Fruit fly (Drosophila melanogaster) whole organism, embryonic: ENCODE data around the gene CG8149.
A peak's percentile ranks its signal among the peaks of the same experiment; 100 is the strongest.

Source experiments
- Adf1 ChIP-seq: fragments of 200-800 bp; sonication (Bioruptor generic); IDR thresholded peaks from 2 replicates; pipeline ENCODE4 v1.3.6; 2022; ENCODE audit warnings: missing biosample characterization, missing genetic modification characterization
- Antp ChIP-seq: fragments of 200-800 bp; sonication (Bioruptor generic); optimal IDR thresholded peaks from 3 replicates; lab custom pipeline; 2016; ENCODE audit warnings: missing biosample characterization, missing genetic modification characterization
- Awh ChIP-seq: fragments of 200-800 bp; sonication (Bioruptor generic); IDR thresholded peaks from 2 replicates; pipeline ENCODE4, ENCODE4 v1.3.6; 2022; ENCODE audit warnings: missing biosample characterization, missing genetic modification characterization
- CG10209 ChIP-seq: fragments of 200-800 bp; sonication (Bioruptor generic); optimal IDR thresholded peaks from 3 replicates; lab custom pipeline; 2017; ENCODE audit warnings: missing biosample characterization, mild to moderate bottlenecking, missing genetic modification characterization, missing genetic modification reagents
- CG10543 ChIP-seq: fragments of 200-800 bp; sonication (Bioruptor generic); optimal IDR thresholded peaks from 3 replicates; lab custom pipeline; 2017; ENCODE audit warnings: missing biosample characterization, mild to moderate bottlenecking, missing genetic modification characterization, moderate library complexity
- CG10979 ChIP-seq: fragments of 200-800 bp; sonication (Bioruptor generic); optimal IDR thresholded peaks from 2 replicates; lab custom pipeline; 2018; ENCODE audit warnings: missing biosample characterization, mild to moderate bottlenecking, missing genetic modification characterization, moderate library complexity
- CG11398 ChIP-seq: fragments of 200-800 bp; sonication (Bioruptor generic); optimal IDR thresholded peaks from 2 replicates; lab custom pipeline; 2016; ENCODE audit warnings: missing biosample characterization, missing genetic modification characterization
- CG12071 ChIP-seq: fragments of 200-800 bp; sonication (Bioruptor generic); optimal IDR thresholded peaks from 3 replicates; lab custom pipeline; 2018; ENCODE audit warnings: missing biosample characterization, mild to moderate bottlenecking, missing genetic modification characterization
- CG13775 ChIP-seq: fragments of 200-800 bp; sonication (Bioruptor generic); optimal IDR thresholded peaks from 3 replicates; lab custom pipeline; 2017; ENCODE audit warnings: missing biosample characterization, mild to moderate bottlenecking, missing genetic modification characterization
- CG13894 ChIP-seq: fragments of 200-800 bp; sonication (Bioruptor generic); optimal IDR thresholded peaks from 3 replicates; lab custom pipeline; 2018; ENCODE audit warnings: missing biosample characterization, mild to moderate bottlenecking, missing genetic modification characterization, moderate library complexity
- CG16779 ChIP-seq: fragments of 200-800 bp; sonication (Bioruptor generic); IDR thresholded peaks from 2 replicates; pipeline ENCODE4 v1.3.6; 2022; ENCODE audit warnings: missing biosample characterization, missing genetic modification characterization
- CG16863 ChIP-seq: fragments of 200-800 bp; sonication (Bioruptor generic); optimal IDR thresholded peaks from 3 replicates; lab custom pipeline; 2016; ENCODE audit warnings: missing biosample characterization, missing genetic modification characterization
- CG1832 ChIP-seq: fragments of 200-800 bp; sonication (Bioruptor generic); optimal IDR thresholded peaks from 2 replicates; lab custom pipeline; 2017; ENCODE audit warnings: missing biosample characterization, mild to moderate bottlenecking, missing genetic modification characterization, inconsistent platforms
- CG18599 ChIP-seq: fragments of 200-800 bp; sonication (Bioruptor generic); optimal IDR thresholded peaks from 3 replicates; lab custom pipeline; 2017; ENCODE audit warnings: missing biosample characterization, missing genetic modification characterization, mild to moderate bottlenecking, moderate library complexity, missing genetic modification reagents
- CG30431 ChIP-seq: fragments of 200-800 bp; sonication (Bioruptor generic); optimal IDR thresholded peaks from 2 replicates; lab custom pipeline; 2017; ENCODE audit warnings: missing biosample characterization, missing genetic modification characterization
- CG32532 ChIP-seq: fragments of 200-800 bp; sonication (Bioruptor generic); IDR thresholded peaks from 2 replicates; pipeline ENCODE4 v1.3.6; 2022; ENCODE audit warnings: missing biosample characterization, missing genetic modification characterization
- CG6689 ChIP-seq: fragments of 200-800 bp; sonication (Bioruptor generic); IDR thresholded peaks from 2 replicates; pipeline ENCODE4 v1.3.6; 2022; ENCODE audit warnings: missing biosample characterization, missing genetic modification characterization
- CG9609 ChIP-seq: fragments of 200-800 bp; sonication (Bioruptor generic); optimal IDR thresholded peaks from 3 replicates; lab custom pipeline; 2016; ENCODE audit warnings: missing biosample characterization, missing genetic modification characterization
- CG9932 ChIP-seq: fragments of 200-800 bp; sonication (Bioruptor generic); IDR thresholded peaks from 2 replicates; pipeline ENCODE4 v1.3.6; 2022; ENCODE audit warnings: missing biosample characterization, missing genetic modification characterization
- CkIIα-i1 ChIP-seq: fragments of 200-800 bp; sonication (Bioruptor generic); IDR thresholded peaks from 2 replicates; pipeline ENCODE4 v1.3.6; 2022; ENCODE audit warnings: missing biosample characterization, missing genetic modification characterization
- Deaf1 ChIP-seq: fragments of 200-800 bp; optimal IDR thresholded peaks from 3 replicates; lab custom pipeline; 2019; ENCODE audit warnings: missing biosample characterization, mild to moderate bottlenecking, missing genetic modification characterization, moderate library complexity
- Fer1 ChIP-seq: fragments of 200-800 bp; sonication (Bioruptor generic); optimal IDR thresholded peaks from 2 replicates; lab custom pipeline; 2017; ENCODE audit warnings: missing biosample characterization, mild to moderate bottlenecking, missing genetic modification characterization
- Hey ChIP-seq: fragments of 200-800 bp; sonication (Bioruptor generic); optimal IDR thresholded peaks from 3 replicates; lab custom pipeline; 2018; ENCODE audit warnings: missing biosample characterization, mild to moderate bottlenecking, missing genetic modification characterization
- Hr51 ChIP-seq, 2 experiments: fragments of 200-800 bp; sonication (Bioruptor generic); optimal IDR thresholded peaks; 2 replicates in 1 of 2; 3 replicates in 1 of 2; lab custom pipeline; 2016 to 2018; ENCODE audit warnings: missing biosample characterization in 2 of 2, missing genetic modification characterization in 2 of 2, mild to moderate bottlenecking in 1 of 2, moderate library complexity in 1 of 2
- MTF-1 ChIP-seq: fragments of 200-800 bp; sonication (Bioruptor generic); optimal IDR thresholded peaks from 2 replicates; lab custom pipeline; 2018; ENCODE audit warnings: missing biosample characterization, mild to moderate bottlenecking, missing genetic modification characterization, borderline replicate concordance
- Mad ChIP-seq: fragments of 200-800 bp; sonication (Bioruptor generic); optimal IDR thresholded peaks from 2 replicates; lab custom pipeline; 2016; ENCODE audit warnings: missing biosample characterization, missing genetic modification characterization
- Med ChIP-seq: fragments of 200-800 bp; sonication (Bioruptor generic); peaks from one replicate; lab custom pipeline; 2016; ENCODE audit warnings: missing biosample characterization, missing genetic modification characterization, mild to moderate bottlenecking, inconsistent platforms, moderate library complexity
- Mrtf ChIP-seq: fragments of 200-800 bp; sonication (Bioruptor generic); IDR thresholded peaks from 3 replicates; pipeline ENCODE4 v1.3.6; 2022; ENCODE audit warnings: missing biosample characterization, missing genetic modification characterization
- Side ChIP-seq: fragments of 200-800 bp; sonication (Bioruptor generic); optimal IDR thresholded peaks from 2 replicates; lab custom pipeline; 2016; ENCODE audit warnings: missing biosample characterization, missing genetic modification characterization
- abd-A ChIP-seq: fragments of 200-800 bp; sonication (Bioruptor generic); optimal IDR thresholded peaks from 3 replicates; lab custom pipeline; 2019; ENCODE audit warnings: missing biosample characterization, mild to moderate bottlenecking, missing genetic modification characterization, moderate library complexity
- ap ChIP-seq: fragments of 200-800 bp; sonication (Bioruptor generic); IDR thresholded peaks from 2 replicates; pipeline ENCODE4 v1.3.6; 2022; ENCODE audit warnings: missing biosample characterization, missing genetic modification characterization
- bsh ChIP-seq, 2 experiments: fragments of 200-800 bp; sonication (Bioruptor generic); optimal IDR thresholded peaks; 2 replicates each; lab custom pipeline; 2017 to 2018; ENCODE audit warnings: mild to moderate bottlenecking in 2 of 2, missing biosample characterization in 2 of 2, missing genetic modification characterization in 2 of 2, moderate library complexity in 1 of 2
- cg ChIP-seq: fragments of 200-800 bp; sonication (Bioruptor generic); optimal IDR thresholded peaks from 3 replicates; lab custom pipeline; 2019; ENCODE audit warnings: missing biosample characterization, mild to moderate bottlenecking, missing genetic modification characterization, moderate library complexity
- chinmo ChIP-seq: fragments of 200-800 bp; sonication (Bioruptor generic); IDR thresholded peaks from 4 replicates; pipeline ENCODE4 v1.3.6; 2022; ENCODE audit warnings: missing biosample characterization, missing genetic modification characterization; ENCODE audit not compliant: partially characterized antibody
- ci ChIP-seq: fragments of 200-800 bp; sonication (Bioruptor generic); IDR thresholded peaks from 3 replicates; pipeline ENCODE4 v1.3.6; 2022; ENCODE audit warnings: missing biosample characterization, missing genetic modification characterization
- crol ChIP-seq: fragments of 200-800 bp; sonication (Bioruptor generic); IDR thresholded peaks from 2 replicates; pipeline ENCODE4 v1.3.6; 2022; ENCODE audit warnings: missing biosample characterization, missing genetic modification characterization
- cwo ChIP-seq: fragments of 200-800 bp; sonication (Bioruptor generic); optimal IDR thresholded peaks from 3 replicates; lab custom pipeline; 2017; ENCODE audit warnings: missing biosample characterization, missing genetic modification characterization, mild to moderate bottlenecking, moderate library complexity, missing genetic modification reagents
- en ChIP-seq: fragments of 200-800 bp; sonication (Bioruptor generic); optimal IDR thresholded peaks from 2 replicates; lab custom pipeline; 2016; ENCODE audit warnings: missing biosample characterization, missing genetic modification characterization
- esg ChIP-seq: fragments of 200-800 bp; sonication (Bioruptor generic); conservative IDR thresholded peaks from 2 replicates; pipeline ENCODE4 v1.3.6; 2022; ENCODE audit warnings: missing biosample characterization, missing genetic modification characterization
- mirr ChIP-seq: fragments of 200-800 bp; sonication (Bioruptor generic); optimal IDR thresholded peaks from 3 replicates; lab custom pipeline; 2018; ENCODE audit warnings: missing biosample characterization, mild to moderate bottlenecking, missing genetic modification characterization
- nerfin-1 ChIP-seq: fragments of 200-800 bp; sonication (Bioruptor generic); optimal IDR thresholded peaks from 3 replicates; lab custom pipeline; 2019; ENCODE audit warnings: missing biosample characterization, mild to moderate bottlenecking, missing genetic modification characterization, moderate library complexity
- pfk ChIP-seq: fragments of 200-800 bp; sonication (Bioruptor generic); optimal IDR thresholded peaks from 2 replicates; lab custom pipeline; 2018; ENCODE audit warnings: missing biosample characterization, mild to moderate bottlenecking, missing genetic modification characterization, moderate library complexity
- phol ChIP-seq: fragments of 200-800 bp; sonication (Bioruptor generic); optimal IDR thresholded peaks from 3 replicates; lab custom pipeline; 2018; ENCODE audit warnings: missing biosample characterization, mild to moderate bottlenecking, missing genetic modification characterization, moderate library complexity
- pzg ChIP-seq: fragments of 200-800 bp; sonication (Bioruptor generic); optimal IDR thresholded peaks from 3 replicates; lab custom pipeline; 2018; ENCODE audit warnings: missing biosample characterization, mild to moderate bottlenecking, missing genetic modification characterization, moderate library complexity
- row ChIP-seq: fragments of 200-800 bp; sonication (Bioruptor generic); IDR thresholded peaks from 3 replicates; pipeline ENCODE4 v1.3.6; 2022; ENCODE audit warnings: missing biosample characterization, missing genetic modification characterization
- sna ChIP-seq: fragments of 200-800 bp; sonication (Bioruptor generic); IDR thresholded peaks from 2 replicates; pipeline ENCODE4 v1.3.6; 2022; ENCODE audit warnings: missing biosample characterization, missing genetic modification characterization; ENCODE audit not compliant: partially characterized antibody
- unpg ChIP-seq: fragments of 200-800 bp; sonication (Bioruptor generic); optimal IDR thresholded peaks from 3 replicates; lab custom pipeline; 2018; ENCODE audit warnings: missing biosample characterization, mild to moderate bottlenecking, missing genetic modification characterization, moderate library complexity
- zfh1 ChIP-seq: fragments of 200-800 bp; sonication (Bioruptor generic); IDR thresholded peaks from 3 replicates; pipeline ENCODE4 v1.3.6; 2022; ENCODE audit warnings: missing biosample characterization, missing genetic modification characterization

CG8149 gene

dm6 chr3R:9488493-9488892 is 16.0 kb upstream of the CG8149 start:
- no peak for TF ChIP-seq CG10209 (GFP tag; lab: Kevin White, UChicago)
- peak; percentile 41 for TF ChIP-seq CG13894 (tag; lab: Kevin White, UChicago)
- TF ChIP-seq Deaf1 (tag; lab: Kevin White, UChicago): peak; percentile 93
- TF ChIP-seq Mad (GFP tag; lab: Kevin White, UChicago): no peak
- TF ChIP-seq CG6689 (GFP tag; lab: Robert Waterston, UW): no peak
- TF ChIP-seq Side: no peak
- TF ChIP-seq CG13775 (GFP tag; lab: Kevin White, UChicago): no peak
- no peak for TF ChIP-seq CG9609
- no peak for TF ChIP-seq nerfin-1 (tag; lab: Kevin White, UChicago)
- TF ChIP-seq Antp (GFP tag; lab: Kevin White, UChicago): no peak
- peak; percentile 47 for TF ChIP-seq cg (GFP tag; lab: Kevin White, UChicago)
- TF ChIP-seq ap: no peak
- no peak for TF ChIP-seq en (GFP tag; lab: Kevin White, UChicago)
- TF ChIP-seq Awh (GFP tag; lab: Robert Waterston, UW): no peak
- no peak for TF ChIP-seq CkIIα-i1 (GFP tag; lab: Robert Waterston, UW)
- TF ChIP-seq pzg (GFP tag; lab: Kevin White, UChicago): no peak
- no peak for TF ChIP-seq unpg (GFP tag; lab: Kevin White, UChicago)
- TF ChIP-seq esg (GFP tag; lab: Robert Waterston, UW): no peak
- TF ChIP-seq mirr (GFP tag; lab: Kevin White, UChicago): peak; percentile 35
- no peak for TF ChIP-seq CG11398 (GFP tag; lab: Kevin White, UChicago)
- TF ChIP-seq abd-A: peak; percentile 92
- no peak for TF ChIP-seq MTF-1 (GFP tag; lab: Kevin White, UChicago)
- TF ChIP-seq chinmo: 0 out of 4 replicates have a peak, but pooled peaks have one; percentile 46

DNA sequence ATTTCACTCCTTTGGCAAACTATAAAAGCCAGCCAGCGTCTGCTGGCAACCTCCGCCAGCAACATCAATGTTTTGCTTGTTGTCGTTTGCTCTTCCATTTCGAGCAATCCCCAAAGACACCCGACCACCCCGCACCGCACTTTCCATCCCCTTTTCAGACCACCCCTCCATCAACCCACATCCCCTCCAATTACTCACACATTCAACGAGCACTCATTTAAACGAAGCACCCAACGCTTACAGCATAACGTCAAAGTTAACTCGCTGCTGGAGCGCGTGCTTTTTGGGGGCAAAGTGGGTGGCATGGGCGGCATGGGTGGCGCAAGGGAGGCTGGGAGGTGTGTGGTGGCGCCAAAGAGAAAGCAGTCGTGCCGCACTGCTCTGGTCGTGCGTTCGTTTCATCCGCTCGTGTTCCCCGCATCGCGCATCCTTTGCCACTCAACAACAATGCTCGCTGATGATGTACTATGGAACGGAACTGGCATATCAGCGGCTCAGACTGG is 13.3 kb upstream of the CG8149 start:
- peak; percentile 16; the same call in 1 of the 2 replicates for TF ChIP-seq CG9932
- peak; percentile 35 for TF ChIP-seq CG18599 (GFP tag; lab: Kevin White, UChicago)
- no peak for TF ChIP-seq Mrtf (GFP tag; lab: Robert Waterston, UW)
- peak; percentile 87 for TF ChIP-seq Deaf1 (tag; lab: Kevin White, UChicago)
- peak; percentile 35 for TF ChIP-seq cg (GFP tag; lab: Kevin White, UChicago)
- TF ChIP-seq abd-A: peak; percentile 100
- peak; percentile 75 for TF ChIP-seq mirr (GFP tag; lab: Kevin White, UChicago)
- no peak for TF ChIP-seq phol (tag; lab: Kevin White, UChicago)
- TF ChIP-seq Hr51 (GFP tag; optimal IDR thresholded peaks at IDR 0.05; lab: Kevin White, UChicago): peak in 1 of 2 experiments; percentile 71
- TF ChIP-seq bsh (GFP tag; optimal IDR thresholded peaks at IDR 0.05; lab: Kevin White, UChicago): no peak
- TF ChIP-seq ci (GFP tag; lab: Robert Waterston, UW): 0 out of 3 replicates have a peak, but pooled peaks have one; percentile 23
- peak; percentile 69; the same call in 1 of the 2 replicates for TF ChIP-seq CG16779 (GFP tag; lab: Robert Waterston, UW)
- 0 out of 3 replicates have a peak, but pooled peaks have one; percentile 6 for TF ChIP-seq row (GFP tag; lab: Robert Waterston, UW)
- TF ChIP-seq CG10543 (GFP tag; lab: Kevin White, UChicago): peak; percentile 77
- TF ChIP-seq Adf1 (GFP tag; lab: Robert Waterston, UW): peak; percentile 25; the same call in 1 of the 2 replicates
- no peak for TF ChIP-seq CG30431 (GFP tag; lab: Kevin White, UChicago)
- no peak for TF ChIP-seq pfk (GFP tag; lab: Kevin White, UChicago)
- peak; percentile 7 for TF ChIP-seq cwo (GFP tag; lab: Kevin White, UChicago)
- no peak for TF ChIP-seq CG16863 (GFP tag; lab: Kevin White, UChicago)
- peak; percentile 44 for TF ChIP-seq CG12071
- TF ChIP-seq Med (GFP tag; lab: Kevin White, UChicago): peak; percentile 48
- peak; percentile 20 for TF ChIP-seq CG1832
- TF ChIP-seq zfh1: no peak
- peak; percentile 24 for TF ChIP-seq Hey (tag; lab: Kevin White, UChicago)
- no peak for TF ChIP-seq Side
- peak; percentile 90 for TF ChIP-seq crol (GFP tag; lab: Robert Waterston, UW)
- TF ChIP-seq CG13894 (tag; lab: Kevin White, UChicago): peak; percentile 75
- TF ChIP-seq CG10979 (tag; lab: Kevin White, UChicago): no peak
- TF ChIP-seq Fer1 (GFP tag; lab: Kevin White, UChicago): peak; percentile 34
- TF ChIP-seq CG32532 (GFP tag; lab: Robert Waterston, UW): 0 out of 2 replicates have a peak, but pooled peaks have one; percentile 26
- TF ChIP-seq sna (GFP tag; lab: Robert Waterston, UW): no peak
